Worm (Caenorhabditis elegans): ENCODE measurements around the gene scb-1.

ce11 chrV:11082964-11083363 lies 36.5 kb downstream of the scb-1 start:
- no peak for TF ChIP-seq B0310.2 (tag; optimal IDR thresholded peaks at IDR 0.05)
- no peak for TF ChIP-seq ceh-13 (GFP tag; optimal IDR thresholded peaks at IDR 0.05)
- no peak for TF ChIP-seq tbx-11 (GFP tag; IDR thresholded peaks at IDR 0.05)
- TF ChIP-seq flt-1 (GFP tag; IDR thresholded peaks at IDR 0.05): no peak
- TF ChIP-seq pes-1 (GFP tag; IDR thresholded peaks at IDR 0.05): no peak
- TF ChIP-seq hmg-4 (GFP tag; optimal IDR thresholded peaks at IDR 0.05): no peak
- TF ChIP-seq tra-4 (tag; optimal IDR thresholded peaks at IDR 0.05): no peak
